Fruit fly (Drosophila melanogaster): ENCODE results near the gene CG10300.

Gene CG10300

DNA sequence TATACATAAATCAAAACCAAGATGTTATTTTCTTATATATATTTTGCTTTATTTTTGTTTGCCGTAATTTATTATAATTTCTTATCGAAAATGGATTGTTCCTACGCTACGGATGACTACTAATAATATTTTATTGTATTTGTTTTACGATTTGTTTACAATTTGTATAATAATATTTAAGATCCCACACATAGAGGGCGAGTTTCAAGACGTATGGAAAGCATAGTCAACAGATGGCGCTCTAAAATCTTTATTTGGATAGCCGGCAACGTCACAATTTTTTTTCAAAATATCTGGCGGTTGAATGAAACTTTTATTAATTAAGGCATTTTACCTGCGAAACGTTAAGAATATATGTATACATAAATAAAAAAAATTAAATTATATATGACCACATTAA, 10.6 kb downstream of the CG10300 start:
- TF ChIP-seq CG7101 (tag; optimal IDR thresholded peaks at IDR 0.05) = peak; percentile 58
- TF ChIP-seq cic (GFP tag; optimal IDR thresholded peaks at IDR 0.05) = peak; percentile 25
- no peak for TF ChIP-seq tj (GFP tag; optimal IDR thresholded peaks at IDR 0.05)
- peak; percentile 35 for TF ChIP-seq Mnt (GFP tag; optimal IDR thresholded peaks at IDR 0.05)
- TF ChIP-seq CG5204 (GFP tag; optimal IDR thresholded peaks at IDR 0.05) = no peak
- TF ChIP-seq pad (GFP tag; optimal IDR thresholded peaks at IDR 0.05) = no peak
- TF ChIP-seq CG14711 (tag; optimal IDR thresholded peaks at IDR 0.05) = no peak
- no peak for TF ChIP-seq cnc (optimal IDR thresholded peaks at IDR 0.05)
- no peak for TF ChIP-seq CG11617 (GFP tag; optimal IDR thresholded peaks at IDR 0.05)
- peak; percentile 30 for TF ChIP-seq CG7045 (GFP tag; optimal IDR thresholded peaks at IDR 0.05)
- no peak for TF ChIP-seq ovo (GFP tag; optimal IDR thresholded peaks at IDR 0.05)
- TF ChIP-seq Hr96 (GFP tag; optimal IDR thresholded peaks at IDR 0.05) = peak; percentile 36
- no peak for TF ChIP-seq CG12768 (GFP tag; optimal IDR thresholded peaks at IDR 0.05)
- peak; percentile 78 for TF ChIP-seq bab1 (GFP tag; optimal IDR thresholded peaks at IDR 0.05)
- TF ChIP-seq CG1620 (GFP tag; optimal IDR thresholded peaks at IDR 0.05) = peak; percentile 60
- TF ChIP-seq kay (GFP tag; ENCODE audit: borderline replicate concordance) = peak; percentile 83
- TF ChIP-seq Crg-1 (GFP tag; optimal IDR thresholded peaks at IDR 0.05) = peak; percentile 35
- peak; percentile 58 for TF ChIP-seq toe (GFP tag; optimal IDR thresholded peaks at IDR 0.05)
- TF ChIP-seq Clk (GFP tag; optimal IDR thresholded peaks at IDR 0.05) = no peak
- TF ChIP-seq CG33017 (tag; optimal IDR thresholded peaks at IDR 0.05) = peak; percentile 12

DNA sequence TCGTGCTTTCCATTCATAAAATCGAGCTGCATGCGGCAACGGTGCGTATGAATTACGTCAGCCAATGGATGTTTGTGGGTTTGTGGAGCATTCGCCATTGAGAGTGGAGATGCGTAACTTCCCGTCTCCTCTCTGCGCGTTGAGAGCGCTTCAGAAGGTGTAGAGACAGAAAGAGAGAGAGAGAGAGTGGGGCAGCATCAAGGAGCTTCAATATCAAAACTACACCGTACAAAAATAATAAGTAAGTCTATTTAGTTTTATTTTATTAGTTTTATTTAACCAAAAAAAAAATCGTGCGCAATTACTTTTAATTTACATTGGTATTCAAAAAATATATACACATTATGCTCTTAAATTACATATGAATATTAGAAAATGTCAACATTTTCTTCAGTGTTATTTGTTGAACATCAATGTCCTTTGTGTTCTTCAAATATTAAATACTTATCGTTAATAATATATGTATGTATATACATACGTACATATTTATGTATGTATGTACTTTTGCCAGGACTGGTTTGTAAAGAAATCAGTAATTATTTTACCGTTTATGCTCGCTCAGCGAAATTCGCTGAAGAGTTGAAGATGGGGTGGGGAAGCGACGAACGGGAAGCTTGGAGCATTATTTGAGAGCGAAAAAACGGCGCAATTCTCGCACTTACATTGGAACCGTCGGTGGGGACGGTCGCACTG, 11.5 kb downstream of the CG10300 start, which contains the start of gene CG10365:
CG10365 (plus strand) TSS at position 652 of the 693 bp plus-strand sequence.
- TF ChIP-seq tj (GFP tag; optimal IDR thresholded peaks at IDR 0.05) = peak; percentile 98
- peak; percentile 73 for TF ChIP-seq CG7045 (GFP tag; optimal IDR thresholded peaks at IDR 0.05)
- TF ChIP-seq kay (GFP tag; ENCODE audit: borderline replicate concordance) = peak; percentile 81
- TF ChIP-seq CG33017 (tag; optimal IDR thresholded peaks at IDR 0.05) = peak; percentile 83
- peak; percentile 27 for TF ChIP-seq CG5204 (GFP tag; optimal IDR thresholded peaks at IDR 0.05)
- TF ChIP-seq bab1 (GFP tag; optimal IDR thresholded peaks at IDR 0.05) = no peak
- TF ChIP-seq Mnt (GFP tag; optimal IDR thresholded peaks at IDR 0.05) = no peak
- TF ChIP-seq Hr96 (GFP tag; optimal IDR thresholded peaks at IDR 0.05) = no peak
- no peak for TF ChIP-seq CG11617 (GFP tag; optimal IDR thresholded peaks at IDR 0.05)
- TF ChIP-seq toe (GFP tag; optimal IDR thresholded peaks at IDR 0.05) = no peak
- no peak for TF ChIP-seq CG12768 (GFP tag; optimal IDR thresholded peaks at IDR 0.05)
- TF ChIP-seq pad (GFP tag; optimal IDR thresholded peaks at IDR 0.05) = peak; percentile 98
- TF ChIP-seq Crg-1 (GFP tag; optimal IDR thresholded peaks at IDR 0.05) = no peak
- peak; percentile 78 for TF ChIP-seq CG7101 (tag; optimal IDR thresholded peaks at IDR 0.05)
- no peak for TF ChIP-seq cic (GFP tag; optimal IDR thresholded peaks at IDR 0.05)
- TF ChIP-seq CG1620 (GFP tag; optimal IDR thresholded peaks at IDR 0.05) = no peak
- no peak for TF ChIP-seq ovo (GFP tag; optimal IDR thresholded peaks at IDR 0.05)
- TF ChIP-seq CG14711 (tag; optimal IDR thresholded peaks at IDR 0.05) = peak; percentile 83
- TF ChIP-seq Clk (GFP tag; optimal IDR thresholded peaks at IDR 0.05) = no peak
- no peak for TF ChIP-seq cnc (optimal IDR thresholded peaks at IDR 0.05)

DNA sequence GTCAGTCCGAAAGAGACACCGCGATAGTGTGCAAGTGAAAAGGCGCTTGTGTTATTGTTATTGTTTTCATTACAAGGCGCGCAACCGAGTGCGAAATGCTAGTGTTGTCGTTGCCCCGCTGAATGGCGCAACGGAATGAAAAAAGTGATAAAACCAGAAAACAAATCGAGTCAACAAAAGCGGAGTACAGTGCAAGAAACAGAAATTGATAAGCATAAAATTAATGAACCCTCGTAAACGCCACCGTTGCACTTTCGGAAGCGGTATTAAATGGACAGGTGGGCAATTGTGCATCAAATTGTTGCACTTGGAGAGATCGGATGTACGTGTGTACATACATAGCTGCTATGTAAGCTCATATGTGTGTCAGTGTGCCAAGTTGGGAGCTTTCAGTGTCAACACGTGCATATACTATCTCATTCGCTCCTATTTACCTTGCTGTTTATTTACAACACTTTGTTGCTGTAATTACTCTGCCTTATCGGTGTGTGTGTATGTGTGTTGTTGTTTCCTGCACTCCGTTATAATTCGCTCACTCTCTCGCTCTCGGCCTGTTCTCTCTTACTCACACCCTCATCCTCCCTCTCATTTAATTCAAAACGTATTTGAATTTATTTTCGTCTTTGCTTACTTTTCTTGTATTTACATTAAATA, 12.2 kb downstream of the CG10300 start:
- TF ChIP-seq Mnt (GFP tag; optimal IDR thresholded peaks at IDR 0.05) (peak; percentile 91), CG12768 (GFP tag; optimal IDR thresholded peaks at IDR 0.05) (peak; percentile 55), toe (GFP tag; optimal IDR thresholded peaks at IDR 0.05) (peak; percentile 54), CG11617 (GFP tag; optimal IDR thresholded peaks at IDR 0.05) (peak; percentile 79), kay (GFP tag; ENCODE audit: borderline replicate concordance) (peak; percentile 98), ovo (GFP tag; optimal IDR thresholded peaks at IDR 0.05) (peak; percentile 94), CG14711 (tag; optimal IDR thresholded peaks at IDR 0.05) (no peak), CG1620 (GFP tag; optimal IDR thresholded peaks at IDR 0.05) (no peak), Crg-1 (GFP tag; optimal IDR thresholded peaks at IDR 0.05) (peak; percentile 92), cnc (optimal IDR thresholded peaks at IDR 0.05) (no peak), CG7045 (GFP tag; optimal IDR thresholded peaks at IDR 0.05) (peak; percentile 80), CG5204 (GFP tag; optimal IDR thresholded peaks at IDR 0.05) (peak; percentile 11), Hr96 (GFP tag; optimal IDR thresholded peaks at IDR 0.05) (peak; percentile 65), pad (GFP tag; optimal IDR thresholded peaks at IDR 0.05) (peak; percentile 89), Clk (GFP tag; optimal IDR thresholded peaks at IDR 0.05) (peak; percentile 81), cic (GFP tag; optimal IDR thresholded peaks at IDR 0.05) (peak; percentile 99), CG33017 (tag; optimal IDR thresholded peaks at IDR 0.05) (peak; percentile 72), CG7101 (tag; optimal IDR thresholded peaks at IDR 0.05) (peak; percentile 77), tj (GFP tag; optimal IDR thresholded peaks at IDR 0.05) (peak; percentile 88), bab1 (GFP tag; optimal IDR thresholded peaks at IDR 0.05) (peak; percentile 4)

DNA sequence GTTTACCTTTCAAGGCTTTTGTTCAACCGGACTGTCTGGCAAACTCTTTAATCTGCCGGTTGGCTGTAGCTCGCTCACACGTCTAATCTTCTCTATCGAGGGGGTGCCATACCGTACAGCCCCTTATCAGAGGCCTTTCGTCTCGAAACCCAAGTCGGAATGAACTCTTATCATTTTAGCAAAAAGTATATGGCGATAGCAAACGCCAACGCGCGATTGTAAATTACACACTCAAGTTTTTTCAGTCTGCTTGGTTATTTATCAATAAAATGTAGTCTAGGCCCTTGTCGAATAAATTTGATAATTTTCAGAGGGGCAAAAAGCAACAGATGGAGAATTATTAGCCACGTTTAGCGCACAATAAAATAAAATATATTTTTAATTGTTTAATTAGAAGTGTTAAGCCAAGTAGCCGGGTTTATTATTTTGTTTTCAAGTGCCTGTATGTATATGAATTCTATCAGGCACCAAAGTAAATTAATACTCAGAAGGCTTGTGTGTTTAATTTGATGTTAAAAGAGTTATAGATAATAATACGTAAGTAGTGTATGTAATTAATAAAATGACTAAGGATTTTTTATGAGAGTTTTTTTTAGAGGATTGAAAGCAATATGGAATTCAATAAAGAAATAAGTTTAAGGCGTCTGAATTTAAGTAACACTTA, 13.6 kb downstream of the CG10300 start:
- TF ChIP-seq kay (GFP tag; ENCODE audit: borderline replicate concordance) (no peak), tj (GFP tag; optimal IDR thresholded peaks at IDR 0.05) (no peak), cnc (optimal IDR thresholded peaks at IDR 0.05) (peak in 1 of 2 experiments; percentile 16), CG11617 (GFP tag; optimal IDR thresholded peaks at IDR 0.05) (no peak), Clk (GFP tag; optimal IDR thresholded peaks at IDR 0.05) (no peak), bab1 (GFP tag; optimal IDR thresholded peaks at IDR 0.05) (no peak), CG7045 (GFP tag; optimal IDR thresholded peaks at IDR 0.05) (no peak), CG7101 (tag; optimal IDR thresholded peaks at IDR 0.05) (no peak), cic (GFP tag; optimal IDR thresholded peaks at IDR 0.05) (peak; percentile 90), CG33017 (tag; optimal IDR thresholded peaks at IDR 0.05) (peak; percentile 24), Mnt (GFP tag; optimal IDR thresholded peaks at IDR 0.05) (peak; percentile 34), CG5204 (GFP tag; optimal IDR thresholded peaks at IDR 0.05) (no peak), CG14711 (tag; optimal IDR thresholded peaks at IDR 0.05) (no peak), pad (GFP tag; optimal IDR thresholded peaks at IDR 0.05) (no peak), CG12768 (GFP tag; optimal IDR thresholded peaks at IDR 0.05) (peak; percentile 18), Crg-1 (GFP tag; optimal IDR thresholded peaks at IDR 0.05) (no peak)
